Fruit fly (Drosophila melanogaster) whole organism, embryonic: ENCODE data around the gene CG34107.

Experiments used
- ATbp ChIP-seq: fragments of 200-800 bp; sonication (Bioruptor generic); optimal IDR thresholded peaks from 2 replicates; lab custom pipeline; 2017; ENCODE audit warnings: missing biosample characterization, mild to moderate bottlenecking, missing genetic modification characterization, missing genetic modification reagents
- Bgb ChIP-seq: fragments of 200-800 bp; sonication (Bioruptor generic); IDR thresholded peaks from 2 replicates; pipeline ENCODE4 v1.3.6; 2022; ENCODE audit warnings: missing biosample characterization, missing genetic modification characterization; ENCODE audit not compliant: partially characterized antibody
- CG10543 ChIP-seq: fragments of 200-800 bp; sonication (Bioruptor generic); optimal IDR thresholded peaks from 3 replicates; lab custom pipeline; 2017; ENCODE audit warnings: missing biosample characterization, mild to moderate bottlenecking, missing genetic modification characterization, moderate library complexity
- CG11456 ChIP-seq: fragments of 200-800 bp; sonication (Bioruptor generic); IDR thresholded peaks from 3 replicates; pipeline ENCODE4 v1.3.6; 2022; ENCODE audit warnings: missing biosample characterization, missing genetic modification characterization
- CG13775 ChIP-seq: fragments of 200-800 bp; sonication (Bioruptor generic); optimal IDR thresholded peaks from 3 replicates; lab custom pipeline; 2017; ENCODE audit warnings: missing biosample characterization, mild to moderate bottlenecking, missing genetic modification characterization
- CG15011 ChIP-seq: fragments of 200-800 bp; sonication (Bioruptor generic); optimal IDR thresholded peaks from 3 replicates; lab custom pipeline; 2018; ENCODE audit warnings: missing biosample characterization, mild to moderate bottlenecking, missing genetic modification characterization
- CG15696 ChIP-seq: fragments of 200-800 bp; sonication (Bioruptor generic); optimal IDR thresholded peaks from 2 replicates; lab custom pipeline; 2019; ENCODE audit warnings: missing biosample characterization, mild to moderate bottlenecking, missing genetic modification characterization, moderate library complexity
- CG17829 ChIP-seq: fragments of 200-800 bp; optimal IDR thresholded peaks from 2 replicates; lab custom pipeline; 2019; ENCODE audit warnings: missing biosample characterization, mild to moderate bottlenecking, missing genetic modification characterization, moderate library complexity
- CG2116 ChIP-seq: fragments of 200-800 bp; sonication (Bioruptor generic); optimal IDR thresholded peaks from 3 replicates; lab custom pipeline; 2018; ENCODE audit warnings: missing biosample characterization, mild to moderate bottlenecking, missing genetic modification characterization
- CG2889 ChIP-seq: fragments of 200-800 bp; sonication (Bioruptor generic); IDR thresholded peaks from 3 replicates; pipeline ENCODE4 v1.3.6; 2022; ENCODE audit warnings: missing biosample characterization, missing genetic modification characterization
- CG42726 ChIP-seq: fragments of 200-800 bp; sonication (Bioruptor generic); IDR thresholded peaks from 2 replicates; pipeline ENCODE4 v1.3.6; 2022; ENCODE audit warnings: missing biosample characterization, missing genetic modification characterization; ENCODE audit not compliant: partially characterized antibody
- CG4328 ChIP-seq: fragments of 200-800 bp; sonication (Bioruptor generic); optimal IDR thresholded peaks from 3 replicates; lab custom pipeline; 2017; ENCODE audit warnings: missing biosample characterization, missing genetic modification reagents, missing genetic modification characterization
- CG6683 ChIP-seq: fragments of 200-800 bp; sonication (Bioruptor generic); optimal IDR thresholded peaks from 2 replicates; lab custom pipeline; 2017; ENCODE audit warnings: missing biosample characterization, mild to moderate bottlenecking, missing genetic modification characterization, missing genetic modification reagents
- CG6689 ChIP-seq: fragments of 200-800 bp; sonication (Bioruptor generic); IDR thresholded peaks from 2 replicates; pipeline ENCODE4 v1.3.6; 2022; ENCODE audit warnings: missing biosample characterization, missing genetic modification characterization
- CG7271 ChIP-seq: fragments of 200-800 bp; sonication (Bioruptor generic); optimal IDR thresholded peaks from 2 replicates; lab custom pipeline; 2018; ENCODE audit warnings: missing biosample characterization, mild to moderate bottlenecking, missing genetic modification characterization, moderate library complexity
- CG7963 ChIP-seq: fragments of 200-800 bp; sonication (Bioruptor generic); IDR thresholded peaks from 3 replicates; pipeline ENCODE4 v1.3.6; 2022; ENCODE audit warnings: missing biosample characterization, missing genetic modification characterization; ENCODE audit not compliant: partially characterized antibody
- CG8359 ChIP-seq: fragments of 200-800 bp; sonication (Bioruptor generic); optimal IDR thresholded peaks from 2 replicates; lab custom pipeline; 2017; ENCODE audit warnings: missing biosample characterization, mild to moderate bottlenecking, missing genetic modification characterization, borderline replicate concordance
- CG9797 ChIP-seq: fragments of 200-800 bp; sonication (Bioruptor generic); optimal IDR thresholded peaks from 3 replicates; lab custom pipeline; 2018; ENCODE audit warnings: missing biosample characterization, mild to moderate bottlenecking, missing genetic modification characterization
- CG9817 ChIP-seq: fragments of 200-800 bp; sonication (Bioruptor generic); optimal IDR thresholded peaks from 2 replicates; lab custom pipeline; 2018; ENCODE audit warnings: missing biosample characterization, mild to moderate bottlenecking, missing genetic modification characterization, moderate library complexity
- CHES-1-like ChIP-seq: fragments of 200-800 bp; sonication (Bioruptor generic); optimal IDR thresholded peaks from 2 replicates; lab custom pipeline; 2016; ENCODE audit warnings: missing biosample characterization, missing genetic modification characterization
- Dfd ChIP-seq, 2 experiments: fragments of >200 bp; optimal IDR thresholded peaks; 2 replicates each; lab custom pipeline; 2017; ENCODE audit warnings: missing biosample characterization in 2 of 2, missing genetic modification characterization in 2 of 2
- Dp ChIP-seq: fragments of 200-800 bp; sonication (Bioruptor generic); optimal IDR thresholded peaks from 2 replicates; lab custom pipeline; 2018; ENCODE audit warnings: missing biosample characterization, mild to moderate bottlenecking, missing genetic modification characterization, moderate library complexity
- Ets97D ChIP-seq: fragments of 200-800 bp; sonication (Bioruptor generic); optimal IDR thresholded peaks from 3 replicates; lab custom pipeline; 2016; ENCODE audit warnings: missing biosample characterization, missing genetic modification characterization
- Fer1 ChIP-seq: fragments of 200-800 bp; sonication (Bioruptor generic); optimal IDR thresholded peaks from 2 replicates; lab custom pipeline; 2017; ENCODE audit warnings: missing biosample characterization, mild to moderate bottlenecking, missing genetic modification characterization
- H15 ChIP-seq: fragments of 200-800 bp; sonication (Bioruptor generic); IDR thresholded peaks from 3 replicates; pipeline ENCODE4 v1.3.6; 2022; ENCODE audit warnings: missing biosample characterization, missing genetic modification characterization
- Hr3 ChIP-seq: fragments of 200-800 bp; sonication (Bioruptor generic); optimal IDR thresholded peaks from 3 replicates; lab custom pipeline; 2016; ENCODE audit warnings: missing biosample characterization, missing genetic modification characterization
- Hr78 ChIP-seq, 2 experiments: fragments of 200-800 bp in 1 of 2; fragments of >200 bp in 1 of 2; sonication (Bioruptor generic) in 1 of 2; optimal IDR thresholded peaks; 2 replicates each; lab custom pipeline; 2017 to 2019; ENCODE audit warnings: missing biosample characterization in 2 of 2, missing genetic modification characterization in 2 of 2, mild to moderate bottlenecking in 1 of 2, moderate library complexity in 1 of 2
- MBD-R2 ChIP-seq: fragments of 200-800 bp; sonication (Bioruptor generic); IDR thresholded peaks from 2 replicates; pipeline ENCODE4 v1.3.6; 2022; ENCODE audit warnings: missing biosample characterization, missing genetic modification characterization
- Med ChIP-seq: fragments of 200-800 bp; sonication (Bioruptor generic); peaks from one replicate; lab custom pipeline; 2016; ENCODE audit warnings: missing biosample characterization, missing genetic modification characterization, mild to moderate bottlenecking, inconsistent platforms, moderate library complexity
- Nf-YB ChIP-seq: fragments of 200-800 bp; sonication (Bioruptor generic); optimal IDR thresholded peaks from 3 replicates; lab custom pipeline; 2019; ENCODE audit warnings: missing biosample characterization, mild to moderate bottlenecking, missing genetic modification characterization, moderate library complexity
- Six4 ChIP-seq: fragments of 200-800 bp; sonication (Bioruptor generic); optimal IDR thresholded peaks from 2 replicates; lab custom pipeline; 2016; ENCODE audit warnings: missing biosample characterization, missing genetic modification characterization
- Sry-δ ChIP-seq: fragments of 200-800 bp; sonication (Bioruptor generic); optimal IDR thresholded peaks from 2 replicates; lab custom pipeline; 2016; ENCODE audit warnings: missing biosample characterization, missing genetic modification characterization
- abd-A ChIP-seq: fragments of 200-800 bp; sonication (Bioruptor generic); optimal IDR thresholded peaks from 3 replicates; lab custom pipeline; 2019; ENCODE audit warnings: missing biosample characterization, mild to moderate bottlenecking, missing genetic modification characterization, moderate library complexity
- az2 ChIP-seq: fragments of 200-800 bp; sonication (Bioruptor generic); optimal IDR thresholded peaks from 3 replicates; lab custom pipeline; 2016; ENCODE audit warnings: missing biosample characterization, missing genetic modification characterization
- bbx ChIP-seq: fragments of 200-800 bp; sonication (Bioruptor generic); IDR thresholded peaks from 2 replicates; pipeline ENCODE4 v1.3.6; 2022; ENCODE audit warnings: missing biosample characterization, missing genetic modification characterization; ENCODE audit not compliant: partially characterized antibody
- chif ChIP-seq, 2 experiments: fragments of 200-800 bp; sonication (Bioruptor generic); optimal IDR thresholded peaks; 3 replicates each; lab custom pipeline; 2016; ENCODE audit warnings: missing biosample characterization in 2 of 2, missing genetic modification characterization in 2 of 2
- dmrt11E ChIP-seq: fragments of 200-800 bp; sonication (Bioruptor generic); optimal IDR thresholded peaks from 3 replicates; lab custom pipeline; 2018; ENCODE audit warnings: missing biosample characterization, mild to moderate bottlenecking, missing genetic modification characterization, moderate library complexity
- gem ChIP-seq: fragments of 200-800 bp; sonication (Bioruptor generic); optimal IDR thresholded peaks from 2 replicates; lab custom pipeline; 2019; ENCODE audit warnings: missing biosample characterization, mild to moderate bottlenecking, missing genetic modification characterization, moderate library complexity
- gsb ChIP-seq: fragments of 200-800 bp; sonication (Bioruptor generic); IDR thresholded peaks from 2 replicates; pipeline ENCODE4 v1.3.6; 2022; ENCODE audit warnings: missing biosample characterization, missing genetic modification characterization
- lov ChIP-seq, 2 experiments: fragments of 200-800 bp in 1 of 2; fragments of >200 bp in 1 of 2; sonication (Bioruptor generic) in 1 of 2; IDR thresholded peaks in 1 of 2; optimal IDR thresholded peaks in 1 of 2; 2 replicates in 1 of 2; 3 replicates in 1 of 2; pipeline versions ENCODE4 v1.3.6 to Lab custom; 2017 to 2022; ENCODE audit warnings: missing biosample characterization in 1 of 2, missing genetic modification characterization in 1 of 2
- mld ChIP-seq: fragments of 200-800 bp; sonication (Bioruptor generic); IDR thresholded peaks from 3 replicates; pipeline ENCODE4 v1.3.6; 2022; ENCODE audit warnings: missing biosample characterization, missing genetic modification characterization; ENCODE audit not compliant: partially characterized antibody
- nmo ChIP-seq: fragments of 200-800 bp; sonication (Bioruptor generic); optimal IDR thresholded peaks from 2 replicates; lab custom pipeline; 2018; ENCODE audit warnings: missing biosample characterization, mild to moderate bottlenecking, missing genetic modification characterization, moderate library complexity
- oc ChIP-seq: fragments of 200-800 bp; sonication (Bioruptor generic); optimal IDR thresholded peaks from 2 replicates; lab custom pipeline; 2018; ENCODE audit warnings: missing biosample characterization, mild to moderate bottlenecking, missing genetic modification characterization, moderate library complexity
- peb ChIP-seq: fragments of 200-800 bp; sonication (Bioruptor generic); IDR thresholded peaks from 2 replicates; pipeline ENCODE4 v1.3.6; 2022; ENCODE audit warnings: missing biosample characterization, missing genetic modification characterization
- pho ChIP-seq: fragments of 200-800 bp; sonication (Bioruptor generic); optimal IDR thresholded peaks from 2 replicates; lab custom pipeline; 2016; ENCODE audit warnings: missing biosample characterization, missing genetic modification characterization
- pnt ChIP-seq: fragments of 200-800 bp; sonication (Bioruptor generic); optimal IDR thresholded peaks from 3 replicates; lab custom pipeline; 2016; ENCODE audit warnings: missing biosample characterization, missing genetic modification characterization
- ssp ChIP-seq: fragments of 200-800 bp; sonication (Bioruptor generic); IDR thresholded peaks from 2 replicates; pipeline ENCODE4 v1.3.6; 2022; ENCODE audit warnings: missing biosample characterization, missing genetic modification characterization
- tup ChIP-seq: fragments of 200-800 bp; sonication (Bioruptor generic); optimal IDR thresholded peaks from 2 replicates; lab custom pipeline; 2016; ENCODE audit warnings: missing biosample characterization, mild to moderate bottlenecking, missing genetic modification characterization, moderate library complexity

Gene CG34107

DNA sequence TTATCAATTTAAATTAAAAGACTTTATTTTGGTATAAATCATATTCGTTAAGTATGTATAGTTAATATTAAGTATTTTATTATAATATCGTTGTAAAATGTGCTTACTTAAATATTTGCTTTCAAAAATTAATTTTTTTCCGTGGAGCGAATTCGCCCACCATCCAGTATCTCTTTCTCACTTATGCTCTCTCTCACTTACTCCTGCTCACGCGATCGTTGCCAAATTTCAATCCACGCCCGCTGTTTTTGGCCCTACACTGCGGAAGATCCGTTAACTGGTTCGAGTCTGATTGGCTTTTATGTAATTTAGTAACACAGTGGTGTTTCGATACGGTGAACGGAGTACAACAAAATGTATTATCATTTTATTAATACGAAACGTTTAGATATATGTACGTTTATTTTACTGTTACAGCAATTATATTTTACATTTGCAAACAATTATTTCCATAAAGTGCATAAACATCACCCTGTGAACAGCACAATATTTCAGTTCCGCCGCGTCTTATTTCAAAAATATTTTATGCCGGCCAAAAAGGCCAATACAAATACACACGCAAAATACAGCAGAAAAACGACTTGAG lies 40.9 kb downstream of the CG34107 start (continued):
- TF ChIP-seq chif (GFP tag; optimal IDR thresholded peaks at IDR 0.05; lab: Kevin White, UChicago) (peak in 1 of 2 experiments; percentile 7), H15 (GFP tag; lab: Robert Waterston, UW) (peak; percentile 52; the same call in 1 of the 3 replicates), bbx (no peak), pho (GFP tag; lab: Kevin White, UChicago) (peak; percentile 49), oc (tag; lab: Kevin White, UChicago) (no peak), CG6689 (GFP tag; lab: Robert Waterston, UW) (peak; percentile 52), CG7271 (tag; lab: Kevin White, UChicago) (no peak), Dfd (GFP tag; optimal IDR thresholded peaks at IDR 0.05; lab: Kevin White, UChicago) (no peak), CG17829 (tag; lab: Kevin White, UChicago) (no peak), CG13775 (peak; percentile 67), Fer1 (GFP tag; lab: Kevin White, UChicago) (peak; percentile 61), Ets97D (GFP tag; lab: Kevin White, UChicago) (peak; percentile 27), lov (optimal IDR thresholded peaks at IDR 0.05; lab: Kevin White, UChicago) (no peak), lov (GFP tag; IDR thresholded peaks at IDR 0.05; lab: Robert Waterston, UW) (no peak), peb (GFP tag; lab: Robert Waterston, UW) (0 out of 2 replicates have a peak, but pooled peaks have one; percentile 19), Dp (GFP tag; lab: Kevin White, UChicago) (no peak), CG4328 (no peak), Six4 (no peak), CG15696 (tag; lab: Kevin White, UChicago) (no peak), CG7963 (GFP tag; lab: Robert Waterston, UW) (no peak), CG9797 (GFP tag; lab: Kevin White, UChicago) (no peak), MBD-R2 (GFP tag; lab: Robert Waterston, UW) (peak; percentile 61), gsb (GFP tag; lab: Robert Waterston, UW) (peak; percentile 67), dmrt11E (tag; lab: Kevin White, UChicago) (no peak), Sry-δ (GFP tag; lab: Kevin White, UChicago) (no peak), mld (no peak), Med (peak; percentile 93), pnt (no peak), gem (tag; lab: Kevin White, UChicago) (peak; percentile 74), Bgb (no peak), Nf-YB (GFP tag; lab: Kevin White, UChicago) (no peak), CG2889 (GFP tag; lab: Robert Waterston, UW) (no peak), Hr3 (GFP tag; lab: Kevin White, UChicago) (peak; percentile 29), CG6683 (GFP tag; lab: Kevin White, UChicago) (peak; percentile 9), ATbp (GFP tag; lab: Kevin White, UChicago) (no peak), CG8359 (no peak), CG42726 (GFP tag; lab: Robert Waterston, UW) (no peak), nmo (peak; percentile 55), az2 (GFP tag; lab: Kevin White, UChicago) (peak; percentile 45), CG10543 (GFP tag; lab: Kevin White, UChicago) (peak; percentile 62), tup (GFP tag; lab: Kevin White, UChicago) (no peak), CG2116 (GFP tag; lab: Kevin White, UChicago) (peak; percentile 7), abd-A (no peak), Hr78 (GFP tag; optimal IDR thresholded peaks at IDR 0.05; lab: Kevin White, UChicago) (no peak), CG15011 (peak; percentile 47), ssp (GFP tag; lab: Robert Waterston, UW) (peak; percentile 20; the same call in 1 of the 2 replicates), CG11456 (peak; percentile 52; the same call in 1 of the 3 replicates), CHES-1-like (GFP tag; lab: Kevin White, UChicago) (peak; percentile 9), CG9817 (peak; percentile 37)
